Fruit fly (Drosophila melanogaster) S2 (cell line): ENCODE data around the gene Ance-3.

Experiments used
- CG8478 ChIP-seq: fragments of >200 bp; optimal IDR thresholded peaks from 2 replicates; lab custom pipeline; 2018
- CTCF ChIP-seq, 2 experiments: fragments of >200 bp; optimal IDR thresholded peaks; 2 replicates each; lab custom pipeline; 2018

Gene Ance-3

DNA sequence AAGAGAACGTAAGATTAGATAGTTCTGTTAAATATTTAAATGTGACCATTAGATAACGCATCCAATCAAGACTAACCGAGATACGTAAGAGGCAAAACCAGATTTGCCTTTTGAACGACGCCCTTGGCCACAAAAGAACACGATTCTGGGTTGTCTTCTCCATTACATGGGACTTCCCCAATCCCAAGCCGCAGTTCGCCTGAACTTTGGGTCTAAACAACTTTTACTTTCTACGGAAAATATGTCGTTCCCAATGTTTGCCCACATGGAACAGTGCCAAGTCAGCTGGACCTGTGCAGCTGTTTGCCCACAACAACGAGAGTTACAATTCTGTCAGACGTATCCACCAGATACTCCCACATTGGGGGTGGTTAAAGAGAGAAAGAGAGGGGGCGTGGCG, 35.3 kb downstream of the Ance-3 start:
- no peak for TF ChIP-seq CTCF (optimal IDR thresholded peaks at IDR 0.05; lab: Kevin White, UChicago)
- TF ChIP-seq CG8478 (lab: Kevin White, UChicago) = no peak

DNA sequence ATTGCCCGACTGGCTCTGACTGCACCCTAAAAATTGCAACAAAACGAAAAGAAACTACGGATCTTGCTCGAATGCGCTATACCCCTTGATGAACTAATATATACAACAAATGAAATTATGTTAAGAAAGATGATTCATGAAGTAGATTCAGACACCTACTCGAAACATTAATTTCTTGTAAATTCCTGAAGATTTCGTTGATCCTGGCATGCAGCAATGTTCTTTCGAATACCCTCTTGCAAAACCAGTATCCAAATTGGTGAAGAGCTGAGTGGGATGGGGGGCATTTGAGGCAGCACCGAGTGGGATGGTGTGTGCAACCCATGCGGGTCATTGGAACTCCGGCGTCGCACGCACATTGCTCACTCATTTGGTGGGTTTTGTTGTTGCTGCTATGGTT, 41.2 kb downstream of the Ance-3 start:
- TF ChIP-seq CG8478 (lab: Kevin White, UChicago) (no peak), CTCF (optimal IDR thresholded peaks at IDR 0.05; lab: Kevin White, UChicago) (no peak)

DNA sequence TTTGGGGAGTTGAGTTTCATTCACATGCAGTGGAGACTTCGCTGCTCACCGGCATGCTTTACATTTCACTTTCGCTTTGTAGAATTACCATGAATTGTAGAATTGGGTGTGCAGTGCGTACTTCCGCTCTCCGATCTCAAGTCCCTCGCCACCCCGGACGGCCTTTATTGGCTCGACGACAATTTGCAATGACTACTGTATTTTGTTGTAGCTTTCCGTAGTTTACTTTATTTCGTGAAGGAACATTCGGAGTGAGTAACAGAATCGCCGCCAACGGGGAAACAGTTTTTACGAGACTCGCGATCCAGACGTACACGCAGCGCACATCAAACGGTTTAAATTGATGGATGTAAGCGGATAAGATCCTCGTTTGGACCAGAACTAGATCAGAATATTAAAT, 42.7 kb downstream of the Ance-3 start, which contains the start of gene NimA:
TSS of gene NimA (plus strand) at position 301 of the 400 bp plus-strand sequence.
- TF ChIP-seq CG8478 (lab: Kevin White, UChicago) (no peak), CTCF (optimal IDR thresholded peaks at IDR 0.05; lab: Kevin White, UChicago) (no peak)

DNA sequence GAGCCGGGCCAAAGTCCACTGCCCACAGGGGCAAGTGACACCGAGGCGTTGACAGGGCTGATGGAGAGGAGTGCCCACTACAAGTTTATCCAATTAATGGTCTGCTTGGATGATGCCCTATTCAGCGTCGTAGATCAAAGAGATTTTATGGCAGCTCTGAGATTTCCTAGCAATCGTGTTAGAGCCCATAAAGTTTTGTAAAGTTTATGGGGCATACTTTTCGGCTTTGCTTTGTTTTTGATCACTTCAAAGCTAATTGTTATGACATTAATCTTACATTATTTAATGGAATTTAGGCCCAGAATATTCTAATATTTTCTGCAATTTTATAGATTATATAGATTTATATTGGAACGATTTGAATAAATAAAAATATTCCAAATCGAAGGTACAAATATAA, 45.9 kb downstream of the Ance-3 start:
- TF ChIP-seq CTCF (optimal IDR thresholded peaks at IDR 0.05; lab: Kevin White, UChicago) = no peak
- no peak for TF ChIP-seq CG8478 (lab: Kevin White, UChicago)

DNA sequence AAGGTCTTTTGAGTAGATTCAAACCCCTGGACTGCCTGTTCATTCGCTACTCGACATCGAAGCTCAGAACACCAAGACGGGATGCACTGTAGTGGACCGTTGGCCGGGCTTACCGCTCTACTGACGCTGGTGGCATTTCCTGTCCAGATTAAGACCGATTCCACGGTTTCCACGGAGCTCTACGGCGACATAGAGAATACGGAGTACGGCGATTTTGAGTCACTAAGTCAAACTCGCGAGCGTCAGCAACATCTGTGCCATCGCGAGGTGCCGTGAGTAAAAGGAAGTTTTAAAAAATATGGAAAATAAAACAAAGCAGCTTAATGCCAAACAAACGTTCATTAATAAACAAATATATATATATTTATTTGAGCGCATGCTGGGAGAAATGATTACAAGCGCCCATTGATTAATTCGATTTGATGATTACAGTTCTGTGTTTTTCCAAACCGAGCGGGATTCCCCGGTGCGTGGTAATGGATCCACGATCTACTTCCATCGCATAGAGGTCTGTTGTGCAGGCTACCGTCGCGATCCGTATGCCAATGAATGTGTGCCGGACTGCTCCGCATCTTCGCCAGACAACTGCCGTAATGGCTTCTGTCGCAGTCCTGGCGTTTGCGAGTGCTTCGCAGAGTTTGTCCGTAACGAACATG, 49.1 kb downstream of the Ance-3 start, which contains the start of gene NimB1:
TSS of gene NimB1 (plus strand) at position 41 of the 656 bp plus-strand sequence.
- TF ChIP-seq CTCF (optimal IDR thresholded peaks at IDR 0.05; lab: Kevin White, UChicago) = no peak
- no peak for TF ChIP-seq CG8478 (lab: Kevin White, UChicago)

DNA sequence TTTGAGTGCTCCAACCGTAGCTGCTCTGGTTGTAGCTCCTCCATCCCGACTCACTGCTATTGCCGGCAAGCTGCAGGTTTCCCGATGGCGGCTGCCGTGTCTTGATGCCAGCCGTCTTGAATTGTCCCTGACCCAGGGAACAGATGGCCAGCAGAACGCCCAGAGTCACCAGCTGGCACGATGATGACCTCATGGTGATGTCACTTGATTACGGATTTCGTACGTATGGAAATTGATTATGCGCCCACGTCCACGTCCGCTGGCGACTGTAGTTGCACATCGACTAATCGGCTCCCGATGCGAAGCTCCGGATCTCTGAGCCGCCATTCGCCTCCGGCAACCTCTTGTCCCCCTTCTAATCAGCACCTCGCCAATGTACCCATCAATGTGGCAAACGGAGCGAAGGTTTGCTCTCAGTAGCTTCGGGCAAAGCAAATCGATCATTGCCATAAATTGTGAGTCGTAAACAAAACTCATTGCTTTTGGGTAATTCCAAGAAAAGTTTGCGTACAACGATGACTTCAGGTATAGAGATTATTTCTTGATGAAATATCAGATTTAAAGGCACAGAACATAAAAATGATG, 52.3 kb downstream of the Ance-3 start, which contains the start of gene NimB2:
TSS of gene NimB2 (minus strand) at position 287 of the 585 bp plus-strand sequence.
- TF ChIP-seq CTCF (optimal IDR thresholded peaks at IDR 0.05; lab: Kevin White, UChicago) (no peak), CG8478 (lab: Kevin White, UChicago) (no peak)

DNA sequence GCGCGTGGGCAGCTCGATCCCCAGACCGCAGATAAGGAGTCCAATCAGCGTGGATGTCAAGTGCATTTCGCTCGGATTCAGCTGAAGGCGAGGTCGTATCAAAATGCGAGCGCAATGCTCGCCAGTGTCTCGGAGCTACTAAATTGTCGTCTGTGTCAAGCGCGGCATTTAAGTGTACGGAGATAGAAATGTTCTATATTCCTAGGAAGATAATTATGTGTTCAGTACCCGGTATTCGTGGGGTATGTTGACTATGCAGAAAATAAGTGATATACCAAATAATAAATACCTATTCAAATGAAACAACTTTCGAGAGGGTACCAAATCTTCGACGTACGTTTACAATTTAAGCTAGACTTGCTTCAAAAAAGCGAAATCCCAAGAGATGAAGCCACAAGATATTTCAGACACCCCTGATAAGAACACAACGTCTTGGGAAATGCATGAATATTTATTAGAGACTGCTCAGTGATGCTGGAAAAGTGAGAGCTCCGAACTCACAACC, 53.4 kb downstream of the Ance-3 start, which contains the start of gene NimB3:
TSS of gene NimB3 (minus strand) at position 140 of the 505 bp plus-strand sequence.
- TF ChIP-seq CTCF (optimal IDR thresholded peaks at IDR 0.05; lab: Kevin White, UChicago) (no peak), CG8478 (lab: Kevin White, UChicago) (no peak)

DNA sequence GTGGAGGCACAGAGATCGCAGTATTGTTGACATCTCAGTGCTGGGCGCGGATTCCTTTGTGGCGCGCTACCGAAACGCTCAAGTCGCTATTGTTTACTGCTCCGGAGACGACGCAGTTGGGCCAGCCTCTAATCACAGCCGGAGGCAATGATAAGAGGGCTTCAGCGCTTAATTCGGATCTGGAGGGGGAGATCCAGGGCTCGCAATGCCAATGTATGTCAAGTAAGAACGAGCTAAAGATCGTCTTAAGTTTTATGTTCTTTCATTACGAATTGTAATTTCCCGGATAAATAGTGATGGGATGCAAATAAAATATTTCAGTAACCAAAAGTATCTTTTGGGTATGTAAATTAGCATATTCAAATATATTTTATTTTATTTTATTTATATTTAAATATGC, 55.4 kb downstream of the Ance-3 start, which contains the start of the genes NimB4 and NimB5:
TSS of gene NimB4 (minus strand) at position 101 of the 400 bp plus-strand sequence.
TSS of gene NimB5 (plus strand) at position 302 of the 400 bp plus-strand sequence.
- TF ChIP-seq CG8478 (lab: Kevin White, UChicago) (no peak), CTCF (optimal IDR thresholded peaks at IDR 0.05; lab: Kevin White, UChicago) (no peak)

DNA sequence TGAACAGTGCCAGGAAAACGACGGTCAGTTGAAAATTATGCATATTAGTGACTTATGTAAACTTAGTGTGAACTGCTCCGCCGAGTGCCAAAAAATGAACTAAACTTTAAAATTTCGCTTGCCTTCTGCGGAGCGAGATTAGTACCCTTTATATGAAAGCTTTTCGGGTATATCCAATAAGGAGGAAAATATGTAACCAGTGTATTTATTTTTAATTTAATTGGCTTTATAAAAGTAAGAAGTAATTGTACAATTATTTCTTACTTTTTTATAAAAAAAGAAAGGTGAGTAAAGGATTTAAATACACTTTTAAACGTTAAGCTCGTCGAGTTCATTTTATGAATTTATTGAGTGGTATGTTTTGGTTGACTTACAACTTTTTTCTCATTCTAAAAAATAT, 58.3 kb downstream of the Ance-3 start, which contains the start of gene He:
TSS of gene He (minus strand) at position 101 of the 400 bp plus-strand sequence.
- TF ChIP-seq CG8478 (lab: Kevin White, UChicago) (no peak), CTCF (optimal IDR thresholded peaks at IDR 0.05; lab: Kevin White, UChicago) (no peak)

DNA sequence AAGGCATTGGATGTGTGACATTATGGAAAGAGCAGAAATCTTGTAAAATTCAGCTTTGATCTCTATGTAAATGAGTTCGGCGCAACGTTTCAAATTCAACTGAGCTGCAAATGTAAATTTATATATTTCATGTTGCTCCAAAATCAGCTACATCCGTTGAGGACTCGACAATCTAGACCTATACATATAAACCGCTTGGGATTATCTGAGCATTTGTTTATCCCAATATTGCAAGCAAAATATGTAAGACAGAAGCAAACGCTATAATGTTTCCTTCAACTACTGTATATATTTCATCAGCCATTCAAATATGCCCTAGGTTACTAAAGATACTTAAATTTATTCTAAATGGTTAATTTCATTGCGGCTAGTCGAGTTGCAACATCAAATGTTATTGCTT, 62.1 kb downstream of the Ance-3 start, which contains the start of gene NimC1:
TSS of gene NimC1 (minus strand) at position 101 of the 400 bp plus-strand sequence.
- no peak for TF ChIP-seq CTCF (optimal IDR thresholded peaks at IDR 0.05; lab: Kevin White, UChicago)
- no peak for TF ChIP-seq CG8478 (lab: Kevin White, UChicago)

DNA sequence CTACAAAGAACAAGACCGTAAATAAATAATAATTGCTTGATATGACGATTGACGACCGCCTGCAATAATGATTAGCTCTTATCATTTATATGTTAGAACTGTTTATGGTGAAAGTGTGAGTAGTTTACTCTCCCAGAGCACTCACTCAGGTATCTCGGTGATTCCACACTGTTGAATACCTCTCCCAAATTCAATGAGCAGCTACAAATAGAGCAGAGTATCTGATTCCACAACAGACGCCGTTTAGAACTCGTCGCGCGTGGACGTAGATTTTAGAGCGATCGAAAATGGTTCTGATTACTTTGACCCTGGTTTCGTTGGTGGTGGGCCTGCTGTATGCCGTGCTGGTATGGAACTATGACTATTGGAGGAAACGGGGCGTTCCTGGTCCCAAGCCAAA, 62.5 kb downstream of the Ance-3 start, which contains the start of gene Cyp28a5:
TSS of gene Cyp28a5 (plus strand) at position 230 of the 400 bp plus-strand sequence.
- TF ChIP-seq CTCF (optimal IDR thresholded peaks at IDR 0.05; lab: Kevin White, UChicago) (no peak), CG8478 (lab: Kevin White, UChicago) (no peak)

DNA sequence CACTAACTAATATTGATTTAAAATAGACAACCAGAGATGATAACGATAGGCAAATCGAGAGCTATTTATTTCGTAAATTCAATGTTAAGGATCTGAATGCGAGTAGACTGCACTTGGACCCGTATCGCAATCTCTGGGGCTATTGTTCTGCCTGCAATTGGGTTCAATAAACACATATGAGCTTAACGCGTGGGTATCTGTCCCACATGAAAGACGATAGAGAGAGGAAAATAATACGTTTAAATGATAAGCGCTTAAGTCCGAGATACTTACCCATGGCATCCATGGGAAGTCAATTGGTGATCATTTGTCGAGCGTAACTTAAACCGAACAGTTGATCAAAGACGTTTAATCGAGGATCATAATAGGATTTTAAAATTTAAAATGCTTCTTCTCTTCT, 65.3 kb downstream of the Ance-3 start, which contains the start of gene NimC2:
TSS of gene NimC2 (plus strand) at position 301 of the 400 bp plus-strand sequence.
- TF ChIP-seq CTCF (optimal IDR thresholded peaks at IDR 0.05; lab: Kevin White, UChicago) (no peak), CG8478 (lab: Kevin White, UChicago) (no peak)

DNA sequence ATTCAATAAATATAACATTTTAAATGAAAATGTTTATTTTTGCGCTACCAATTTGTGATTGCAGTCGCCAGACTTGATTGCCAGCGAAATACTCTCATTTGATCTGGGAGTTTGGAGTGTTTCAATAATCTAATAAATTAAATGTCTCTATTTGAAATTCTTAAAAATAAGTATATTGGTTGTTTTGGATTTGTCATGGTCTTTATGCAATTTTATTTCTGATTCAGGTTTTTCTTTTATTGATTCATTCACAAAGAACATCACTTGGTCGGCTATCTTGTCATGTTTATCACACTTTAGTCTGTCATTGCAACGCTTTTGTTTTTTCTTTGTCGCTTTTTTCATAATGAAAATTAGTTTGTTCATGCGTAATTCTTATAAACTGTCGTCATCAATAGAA, 84.4 kb downstream of the Ance-3 start:
- TF ChIP-seq CTCF (optimal IDR thresholded peaks at IDR 0.05; lab: Kevin White, UChicago) (no peak), CG8478 (lab: Kevin White, UChicago) (no peak)

DNA sequence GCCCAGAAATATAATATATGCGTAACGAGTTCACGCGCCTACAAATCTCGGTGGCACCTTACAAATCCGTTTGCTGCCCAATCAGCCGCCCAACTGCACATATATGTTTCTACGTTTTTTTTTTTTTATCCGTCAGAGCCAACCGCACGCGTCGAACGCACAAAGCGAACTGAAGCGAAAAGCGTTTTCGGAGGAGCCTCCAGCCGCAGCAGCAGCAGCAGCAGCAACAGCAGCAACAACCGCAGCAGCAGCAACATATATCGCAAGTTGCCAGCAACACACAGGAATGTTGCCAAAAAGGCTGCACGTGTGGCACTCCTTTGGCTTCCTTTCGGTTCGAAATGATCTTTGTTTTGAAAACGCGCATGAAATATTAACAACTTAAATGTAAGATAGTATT, 86.6 kb downstream of the Ance-3 start, which contains the start of gene rk:
TSS of gene rk (minus strand) at position 171 of the 400 bp plus-strand sequence.
- TF ChIP-seq CTCF (optimal IDR thresholded peaks at IDR 0.05; lab: Kevin White, UChicago) (no peak), CG8478 (lab: Kevin White, UChicago) (no peak)

DNA sequence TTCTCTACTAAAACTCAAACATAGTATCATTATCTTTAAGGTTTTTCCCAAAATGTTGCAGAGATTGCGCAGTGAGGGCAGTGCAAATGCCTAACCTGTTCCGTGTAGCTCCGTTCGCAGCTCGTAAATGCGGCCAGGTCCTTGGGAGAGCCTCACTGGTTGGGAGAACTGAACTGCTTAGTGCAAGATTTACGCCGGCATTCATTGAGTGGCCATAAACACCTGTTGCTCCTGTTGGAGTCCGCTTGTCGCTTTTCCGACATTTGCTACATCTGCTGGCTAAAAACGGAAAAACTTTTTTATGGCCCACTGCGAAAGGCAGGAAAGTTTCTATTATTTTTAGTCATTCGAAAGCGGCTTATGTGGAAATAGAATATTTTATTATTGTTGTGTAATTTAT, 87.4 kb downstream of the Ance-3 start:
- TF ChIP-seq CG8478 (lab: Kevin White, UChicago) (no peak), CTCF (optimal IDR thresholded peaks at IDR 0.05; lab: Kevin White, UChicago) (no peak)
